Worm (Caenorhabditis elegans) whole organism, mixed stage, embryonic: ENCODE results near the gene dod-21.

Source experiments
- blmp-1 ChIP-seq: fragments of 150-350 bp; optimal IDR thresholded peaks from 2 replicates; lab custom pipeline; 2014; ENCODE audit warnings: missing biosample characterization, missing genetic modification characterization
- ceh-39 ChIP-seq: fragments of 150-350 bp; optimal IDR thresholded peaks from 2 replicates; lab custom pipeline; 2014; ENCODE audit warnings: missing biosample characterization, missing genetic modification characterization
- ceh-83 ChIP-seq: fragments of 200-800 bp; sonication (Bioruptor generic); optimal IDR thresholded peaks from 2 replicates; lab custom pipeline; 2018; ENCODE audit warnings: mild to moderate bottlenecking, missing genetic modification characterization, missing compliant biosample characterization
- drap-1 ChIP-seq: fragments of 200-800 bp; sonication (Bioruptor generic); optimal IDR thresholded peaks from 3 replicates; lab custom pipeline; 2018; ENCODE audit warnings: mild to moderate bottlenecking, missing genetic modification characterization, missing compliant biosample characterization
- elt-3 ChIP-seq: fragments of 150-350 bp; optimal IDR thresholded peaks from 2 replicates; lab custom pipeline; 2014; ENCODE audit warnings: missing biosample characterization, missing genetic modification characterization
- ham-2 ChIP-seq: fragments of 200-800 bp; sonication (Bioruptor generic); optimal IDR thresholded peaks from 2 replicates; lab custom pipeline; 2018; ENCODE audit warnings: mild to moderate bottlenecking, missing genetic modification characterization, missing compliant biosample characterization
- hlh-1 ChIP-seq: fragments of 150-350 bp; optimal IDR thresholded peaks from 2 replicates; lab custom pipeline; 2014; ENCODE audit warnings: missing biosample characterization, missing genetic modification reagents, missing genetic modification characterization
- lin-13 ChIP-seq: fragments of 150-350 bp; optimal IDR thresholded peaks from 2 replicates; lab custom pipeline; 2014; ENCODE audit warnings: missing biosample characterization, missing genetic modification characterization
- lin-32 ChIP-seq: fragments of 200-800 bp; sonication (Bioruptor generic); optimal IDR thresholded peaks from 2 replicates; lab custom pipeline; 2018; ENCODE audit warnings: mild to moderate bottlenecking, missing genetic modification characterization, missing compliant biosample characterization
- lsy-2 ChIP-seq: fragments of 150-350 bp; optimal IDR thresholded peaks from 2 replicates; lab custom pipeline; 2014; ENCODE audit warnings: missing biosample characterization, missing genetic modification characterization
- mab-5 ChIP-seq: fragments of 150-350 bp; optimal IDR thresholded peaks from 2 replicates; lab custom pipeline; 2014; ENCODE audit warnings: missing biosample characterization, missing genetic modification characterization
- mep-1 ChIP-seq: fragments of 150-350 bp; optimal IDR thresholded peaks from 2 replicates; lab custom pipeline; 2017; ENCODE audit warnings: missing biosample characterization, missing genetic modification reagents, missing genetic modification characterization, inconsistent platforms
- mls-2 ChIP-seq: sonication (generic microtip); optimal IDR thresholded peaks from 2 replicates; lab custom pipeline; 2016; ENCODE audit warnings: mild to moderate bottlenecking, missing genetic modification characterization, moderate library complexity, missing compliant biosample characterization
- nhr-12 ChIP-seq: fragments of 150-350 bp; optimal IDR thresholded peaks from 2 replicates; lab custom pipeline; 2014; ENCODE audit warnings: missing biosample characterization, missing genetic modification characterization
- nhr-2 ChIP-seq: fragments of 150-350 bp; optimal IDR thresholded peaks from 2 replicates; lab custom pipeline; 2014; ENCODE audit warnings: missing biosample characterization, missing genetic modification characterization
- nhr-237 ChIP-seq: fragments of 150-350 bp; optimal IDR thresholded peaks from 2 replicates; lab custom pipeline; 2014; ENCODE audit warnings: missing biosample characterization, missing genetic modification characterization
- nhr-28 ChIP-seq: fragments of 150-350 bp; optimal IDR thresholded peaks from 2 replicates; lab custom pipeline; 2014; ENCODE audit warnings: missing biosample characterization, missing genetic modification characterization
- nhr-76 ChIP-seq: sonication (generic microtip); optimal IDR thresholded peaks from 2 replicates; lab custom pipeline; 2017; ENCODE audit warnings: missing biosample characterization, missing genetic modification characterization
- pha-4 ChIP-seq: fragments of 150-350 bp; optimal IDR thresholded peaks from 2 replicates; lab custom pipeline; 2018; ENCODE audit warnings: missing biosample characterization, missing genetic modification reagents, missing genetic modification characterization
- sem-2 ChIP-seq: fragments of 200-800 bp; sonication (Bioruptor generic); optimal IDR thresholded peaks from 2 replicates; lab custom pipeline; 2018; ENCODE audit warnings: mild to moderate bottlenecking, missing genetic modification characterization, missing compliant biosample characterization
- snpc-4 ChIP-seq: fragments of 150-350 bp; optimal IDR thresholded peaks from 2 replicates; lab custom pipeline; 2014; ENCODE audit warnings: missing biosample characterization, missing genetic modification characterization
- tbx-8 ChIP-seq: fragments of 200-800 bp; sonication (Bioruptor generic); optimal IDR thresholded peaks from 2 replicates; lab custom pipeline; 2018; ENCODE audit warnings: mild to moderate bottlenecking, missing genetic modification characterization, moderate library complexity, missing compliant biosample characterization
- unc-120 ChIP-seq: sonication (generic microtip); optimal IDR thresholded peaks from 2 replicates; lab custom pipeline; 2017; ENCODE audit warnings: missing genetic modification characterization, missing compliant biosample characterization; ENCODE audit not compliant: poor library complexity, severe bottlenecking
- unc-39 ChIP-seq: fragments of 150-350 bp; optimal IDR thresholded peaks from 2 replicates; lab custom pipeline; 2014; ENCODE audit warnings: missing biosample characterization, missing genetic modification characterization
- unc-62 ChIP-seq: fragments of 150-350 bp; optimal IDR thresholded peaks from 2 replicates; lab custom pipeline; 2014; ENCODE audit warnings: missing biosample characterization, missing genetic modification reagents, missing genetic modification characterization
- zip-8 ChIP-seq: fragments of 150-350 bp; optimal IDR thresholded peaks from 2 replicates; lab custom pipeline; 2014; ENCODE audit warnings: missing biosample characterization, missing genetic modification characterization
- ztf-11 ChIP-seq: fragments of 150-350 bp; optimal IDR thresholded peaks from 2 replicates; lab custom pipeline; 2014; ENCODE audit warnings: missing biosample characterization, missing genetic modification characterization

Gene dod-21

DNA sequence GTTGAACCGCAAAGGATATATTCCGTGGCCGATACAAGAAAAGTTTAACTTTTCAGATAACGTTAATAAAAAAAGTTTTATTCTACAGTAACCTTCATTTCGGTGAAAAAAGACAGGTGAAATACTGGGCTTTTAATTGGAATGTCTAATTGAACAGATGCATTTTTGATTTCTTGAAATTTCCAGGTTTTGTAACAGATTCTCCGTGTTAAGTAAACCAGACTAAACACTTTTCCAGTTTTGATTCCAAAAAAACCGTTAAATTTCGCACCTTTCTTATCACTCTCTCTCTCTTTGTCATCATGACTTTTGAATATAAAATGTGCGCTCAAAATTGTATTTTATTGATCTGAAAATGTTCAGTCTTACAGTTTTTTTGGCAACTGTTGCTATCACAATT lies 18.3 kb upstream of the dod-21 start, which contains the start of gene C32H11.3:
Gene C32H11.3 (plus strand): TSS at position 301 of the 400 bp plus-strand sequence.
- TF ChIP-seq ceh-39 (no peak), nhr-76 (tag; lab: Kevin White, UChicago) (no peak), ztf-11 (tag; lab: Kevin White, UChicago) (no peak), hlh-1 (tag; lab: Kevin White, UChicago) (no peak), lin-13 (no peak), blmp-1 (tag; lab: Kevin White, UChicago) (no peak)

DNA sequence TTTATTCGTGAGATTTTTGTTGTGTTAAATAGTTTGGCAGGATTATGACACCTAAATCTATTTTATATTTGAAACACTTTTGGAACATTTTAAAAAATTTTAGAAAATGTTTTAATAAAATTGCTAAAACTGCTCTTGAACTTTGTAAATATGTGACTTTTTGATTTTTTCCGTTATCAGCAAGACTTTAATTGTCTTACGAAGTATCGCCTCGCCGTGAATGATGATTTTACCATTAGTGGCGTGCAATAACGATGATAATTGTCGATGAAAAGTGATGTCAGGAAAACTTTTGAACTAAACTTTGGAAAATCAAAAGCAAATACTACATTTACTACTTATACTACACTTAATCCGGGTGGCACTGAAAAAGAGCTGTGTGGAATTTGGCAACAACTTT lies 16.0 kb upstream of the dod-21 start:
- TF ChIP-seq pha-4 (tag; lab: Kevin White, UChicago) (no peak), lin-13 (no peak), mab-5 (no peak), ceh-39 (no peak), drap-1 (GFP tag; lab: Kevin White, UChicago) (no peak), hlh-1 (tag; lab: Kevin White, UChicago) (no peak), elt-3 (no peak), nhr-237 (tag; lab: Kevin White, UChicago) (no peak), lsy-2 (tag; lab: Kevin White, UChicago) (no peak), nhr-12 (tag; lab: Kevin White, UChicago) (no peak), nhr-76 (tag; lab: Kevin White, UChicago) (no peak), mep-1 (tag; lab: Kevin White, UChicago) (no peak), ztf-11 (tag; lab: Kevin White, UChicago) (no peak), sem-2 (GFP tag; lab: Kevin White, UChicago) (no peak), snpc-4 (tag; lab: Kevin White, UChicago) (no peak), nhr-28 (tag; lab: Kevin White, UChicago) (no peak), lin-32 (GFP tag; lab: Kevin White, UChicago) (no peak)

DNA sequence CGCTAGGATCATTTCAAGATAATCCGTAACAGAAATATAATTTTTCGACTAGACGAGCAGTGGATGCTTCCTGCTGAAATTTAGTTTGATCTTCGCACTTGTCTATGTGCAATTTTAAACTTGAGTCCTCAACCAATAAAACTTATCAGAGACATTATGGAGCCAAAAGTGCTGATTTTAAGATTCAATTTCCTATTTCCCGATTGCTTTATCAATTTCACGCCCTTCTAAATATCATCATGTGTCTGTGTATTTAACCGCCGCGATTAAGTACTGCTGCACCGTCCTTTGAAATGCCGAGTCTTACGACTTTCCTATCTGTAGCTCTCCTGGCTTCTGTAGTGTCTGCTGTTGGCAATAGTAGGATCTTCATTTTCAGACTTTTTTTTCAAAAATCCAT lies 15.5 kb upstream of the dod-21 start, which contains the start of gene C32H11.4:
Gene C32H11.4 (plus strand): TSS at position 238 of the 400 bp plus-strand sequence.
- TF ChIP-seq nhr-2 (tag; lab: Kevin White, UChicago), result no peak

DNA sequence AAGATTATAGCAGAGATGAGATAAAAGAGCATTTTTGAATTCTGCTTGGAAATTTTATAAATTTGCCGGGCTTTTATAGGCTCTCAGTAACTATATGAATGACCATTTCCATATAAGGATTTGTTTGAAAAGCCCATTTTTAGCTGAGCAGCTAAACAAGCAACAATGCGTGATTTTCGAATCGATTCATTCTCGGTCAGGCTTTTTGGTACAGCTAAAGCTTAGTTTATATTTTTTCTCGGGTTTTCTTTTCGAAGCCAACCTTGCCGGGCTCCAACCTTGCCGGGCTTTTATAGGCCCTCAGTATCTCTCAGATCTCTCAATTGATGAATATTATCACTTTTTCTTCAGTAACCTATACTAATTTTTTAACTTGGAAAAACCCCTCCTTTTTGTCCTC lies 12.2 kb upstream of the dod-21 start, which contains the start of gene srlf-4:
Gene srlf-4 (minus strand): TSS at position 101 of the 400 bp plus-strand sequence.
- peak; percentile 13 for TF ChIP-seq unc-120 (tag; lab: Kevin White, UChicago)
- no peak for TF ChIP-seq unc-39

DNA sequence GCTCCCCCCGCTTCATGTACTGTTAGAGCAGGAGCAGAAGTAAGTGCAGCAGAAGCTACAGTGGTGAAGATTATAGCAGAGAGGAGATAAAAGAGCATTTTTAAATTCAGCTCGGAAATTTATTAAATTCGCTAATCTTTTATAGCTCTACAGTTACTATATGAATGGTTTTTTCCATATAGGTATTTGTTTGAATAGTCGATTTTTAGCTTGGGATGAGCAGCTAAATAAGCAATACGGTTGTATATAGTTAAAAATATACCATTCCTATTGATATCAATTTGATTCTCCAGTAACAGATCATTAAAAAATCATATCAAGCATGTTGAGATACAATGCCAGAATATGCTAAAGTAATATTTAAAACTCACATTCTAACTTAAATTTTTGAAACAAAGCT lies 9.9 kb upstream of the dod-21 start, which contains the start of gene srlf-5:
Gene srlf-5 (minus strand): TSS at position 101 of the 400 bp plus-strand sequence.
- TF ChIP-seq drap-1 (GFP tag; lab: Kevin White, UChicago) (no peak), nhr-12 (tag; lab: Kevin White, UChicago) (no peak), lsy-2 (tag; lab: Kevin White, UChicago) (no peak), lin-32 (GFP tag; lab: Kevin White, UChicago) (no peak), pha-4 (tag; lab: Kevin White, UChicago) (no peak), zip-8 (tag; lab: Kevin White, UChicago) (no peak), snpc-4 (tag; lab: Kevin White, UChicago) (no peak), mep-1 (tag; lab: Kevin White, UChicago) (no peak), elt-3 (no peak), ham-2 (no peak), mls-2 (tag; lab: Kevin White, UChicago) (no peak), nhr-237 (tag; lab: Kevin White, UChicago) (no peak), sem-2 (GFP tag; lab: Kevin White, UChicago) (no peak), ceh-39 (no peak), lin-13 (no peak), unc-62 (no peak), ceh-83 (GFP tag; lab: Kevin White, UChicago) (no peak), nhr-76 (tag; lab: Kevin White, UChicago) (no peak)

DNA sequence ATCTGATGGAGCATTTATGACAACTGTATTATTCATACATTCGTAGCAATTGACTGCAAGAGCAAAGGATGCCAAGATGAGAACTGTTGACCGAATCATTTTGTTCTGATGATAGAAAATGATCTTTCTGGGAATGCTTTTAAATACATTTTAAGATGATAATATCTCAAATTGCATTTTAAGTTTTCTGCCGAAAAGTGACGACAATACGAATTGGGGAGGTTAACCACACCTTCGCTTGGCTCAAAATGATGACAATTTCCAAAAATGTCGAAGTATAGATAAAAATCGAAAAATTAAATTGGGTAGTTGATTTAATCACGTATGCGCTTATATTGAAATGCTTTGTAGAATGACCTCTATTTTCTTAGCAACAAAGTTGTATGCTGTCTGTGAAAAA lies 4.7 kb downstream of the dod-21 start, which contains the start of gene dod-24:
Gene dod-24 (minus strand): TSS at position 101 of the 400 bp plus-strand sequence.
- TF ChIP-seq nhr-12 (tag; lab: Kevin White, UChicago), result no peak
- no peak for TF ChIP-seq tbx-8 (GFP tag; lab: Kevin White, UChicago)
- no peak for TF ChIP-seq nhr-76 (tag; lab: Kevin White, UChicago)
- no peak for TF ChIP-seq mep-1 (tag; lab: Kevin White, UChicago)
- no peak for TF ChIP-seq nhr-28 (tag; lab: Kevin White, UChicago)
- no peak for TF ChIP-seq lsy-2 (tag; lab: Kevin White, UChicago)
- TF ChIP-seq blmp-1 (tag; lab: Kevin White, UChicago), result no peak
- no peak for TF ChIP-seq hlh-1 (tag; lab: Kevin White, UChicago)
- no peak for TF ChIP-seq elt-3
- TF ChIP-seq zip-8 (tag; lab: Kevin White, UChicago), result no peak
- no peak for TF ChIP-seq ceh-83 (GFP tag; lab: Kevin White, UChicago)
- TF ChIP-seq unc-39, result no peak
